Fruit fly (Drosophila melanogaster) whole organism, embryonic: Measurements from ENCODE around the gene PolA1.
A peak's percentile ranks its signal among the peaks of the same experiment; 100 is the strongest.

ENCODE experiments used
- Aef1 ChIP-seq: fragments of 200-800 bp; sonication (Bioruptor generic); IDR thresholded peaks from 3 replicates; pipeline ENCODE4 v1.3.6; 2022; ENCODE audit warnings: missing biosample characterization, missing genetic modification characterization
- Atf6 ChIP-seq: fragments of 200-800 bp; sonication (Bioruptor generic); IDR thresholded peaks from 2 replicates; pipeline ENCODE4 v1.3.6; 2022; ENCODE audit warnings: missing biosample characterization, missing genetic modification characterization
- BtbVII ChIP-seq: fragments of 200-800 bp; sonication (Bioruptor generic); optimal IDR thresholded peaks from 3 replicates; lab custom pipeline; 2017; ENCODE audit warnings: missing biosample characterization, mild to moderate bottlenecking, missing genetic modification characterization
- CG10979 ChIP-seq: fragments of 200-800 bp; sonication (Bioruptor generic); optimal IDR thresholded peaks from 2 replicates; lab custom pipeline; 2018; ENCODE audit warnings: missing biosample characterization, mild to moderate bottlenecking, missing genetic modification characterization, moderate library complexity
- CG11560 ChIP-seq: fragments of 200-800 bp; sonication (Bioruptor generic); IDR thresholded peaks from 3 replicates; pipeline ENCODE4 v1.3.6; 2022; ENCODE audit warnings: missing biosample characterization, missing genetic modification characterization
- CG12744 ChIP-seq: fragments of 200-800 bp; sonication (Bioruptor generic); optimal IDR thresholded peaks from 2 replicates; lab custom pipeline; 2016; ENCODE audit warnings: missing biosample characterization, missing genetic modification characterization
- CG13775 ChIP-seq: fragments of 200-800 bp; sonication (Bioruptor generic); optimal IDR thresholded peaks from 3 replicates; lab custom pipeline; 2017; ENCODE audit warnings: missing biosample characterization, mild to moderate bottlenecking, missing genetic modification characterization
- CG14014 ChIP-seq: fragments of 200-800 bp; sonication (Bioruptor generic); IDR thresholded peaks from 2 replicates; pipeline ENCODE4 v1.3.6; 2022; ENCODE audit warnings: missing biosample characterization, missing genetic modification characterization
- CG14710 ChIP-seq: fragments of 200-800 bp; sonication (Bioruptor generic); optimal IDR thresholded peaks from 3 replicates; lab custom pipeline; 2019; ENCODE audit warnings: missing biosample characterization, mild to moderate bottlenecking, missing genetic modification characterization, moderate library complexity
- CG1647 ChIP-seq: fragments of 200-800 bp; sonication (Bioruptor generic); optimal IDR thresholded peaks from 3 replicates; lab custom pipeline; 2016; ENCODE audit warnings: missing biosample characterization, missing genetic modification characterization
- CG17385 ChIP-seq: fragments of 200-800 bp; sonication (Bioruptor generic); optimal IDR thresholded peaks from 3 replicates; lab custom pipeline; 2018; ENCODE audit warnings: missing biosample characterization, mild to moderate bottlenecking, missing genetic modification characterization
- CG17802 ChIP-seq: fragments of 200-800 bp; sonication (Bioruptor generic); optimal IDR thresholded peaks from 2 replicates; lab custom pipeline; 2018; ENCODE audit warnings: missing biosample characterization, mild to moderate bottlenecking, missing genetic modification characterization, moderate library complexity
- CG18262 ChIP-seq: fragments of 200-800 bp; optimal IDR thresholded peaks from 3 replicates; lab custom pipeline; 2019; ENCODE audit warnings: missing biosample characterization, mild to moderate bottlenecking, missing genetic modification characterization, moderate library complexity
- CG18764 ChIP-seq: fragments of 200-800 bp; sonication (Bioruptor generic); optimal IDR thresholded peaks from 3 replicates; lab custom pipeline; 2016; ENCODE audit warnings: missing biosample characterization, missing genetic modification characterization
- CG2120 ChIP-seq: fragments of 200-800 bp; sonication (Bioruptor generic); optimal IDR thresholded peaks from 3 replicates; lab custom pipeline; 2016; ENCODE audit warnings: missing biosample characterization, missing genetic modification characterization
- CG31365 ChIP-seq: fragments of 200-800 bp; sonication (Bioruptor generic); optimal IDR thresholded peaks from 2 replicates; lab custom pipeline; 2018; ENCODE audit warnings: missing biosample characterization, mild to moderate bottlenecking, missing genetic modification characterization
- CG3995 ChIP-seq: fragments of 200-800 bp; sonication (Bioruptor generic); optimal IDR thresholded peaks from 3 replicates; lab custom pipeline; 2016; ENCODE audit warnings: missing biosample characterization, missing genetic modification characterization
- CG43689 ChIP-seq: fragments of 200-800 bp; sonication (Bioruptor generic); IDR thresholded peaks from 2 replicates; pipeline ENCODE4 v1.3.6; 2022; ENCODE audit warnings: missing biosample characterization, missing genetic modification characterization
- CG4730 ChIP-seq: fragments of 200-800 bp; sonication (Bioruptor generic); IDR thresholded peaks from 2 replicates; pipeline ENCODE4 v1.3.6; 2022; ENCODE audit warnings: missing biosample characterization, missing genetic modification characterization
- CG6254 ChIP-seq: fragments of 200-800 bp; sonication (Bioruptor generic); optimal IDR thresholded peaks from 3 replicates; lab custom pipeline; 2017; ENCODE audit warnings: mild to moderate bottlenecking, missing biosample characterization, missing genetic modification reagents, missing genetic modification characterization
- CG9437 ChIP-seq: fragments of 200-800 bp; sonication (Bioruptor generic); optimal IDR thresholded peaks from 2 replicates; lab custom pipeline; 2018; ENCODE audit warnings: missing biosample characterization, mild to moderate bottlenecking, missing genetic modification characterization
- CkIIα-i1 ChIP-seq: fragments of 200-800 bp; sonication (Bioruptor generic); IDR thresholded peaks from 2 replicates; pipeline ENCODE4 v1.3.6; 2022; ENCODE audit warnings: missing biosample characterization, missing genetic modification characterization
- Fer3 ChIP-seq: fragments of 200-800 bp; sonication (Bioruptor generic); optimal IDR thresholded peaks from 2 replicates; lab custom pipeline; 2018; ENCODE audit warnings: missing biosample characterization, mild to moderate bottlenecking, missing genetic modification characterization, moderate library complexity
- H2.0 ChIP-seq: fragments of 200-800 bp; sonication (Bioruptor generic); IDR thresholded peaks from 2 replicates; pipeline ENCODE4 v1.3.6; 2022; ENCODE audit warnings: missing biosample characterization, missing genetic modification characterization
- HmgZ ChIP-seq: fragments of 200-800 bp; sonication (Bioruptor generic); optimal IDR thresholded peaks from 2 replicates; lab custom pipeline; 2018; ENCODE audit warnings: missing biosample characterization, mild to moderate bottlenecking, missing genetic modification characterization
- MESR4 ChIP-seq: fragments of 200-800 bp; sonication (Bioruptor generic); optimal IDR thresholded peaks from 2 replicates; lab custom pipeline; 2018; ENCODE audit warnings: missing biosample characterization, mild to moderate bottlenecking, missing genetic modification characterization, moderate library complexity
- Mad ChIP-seq: fragments of 200-800 bp; sonication (Bioruptor generic); optimal IDR thresholded peaks from 2 replicates; lab custom pipeline; 2016; ENCODE audit warnings: missing biosample characterization, missing genetic modification characterization
- NFAT ChIP-seq: fragments of 200-800 bp; sonication (Bioruptor generic); IDR thresholded peaks from 2 replicates; pipeline ENCODE4 v1.3.6; 2022; ENCODE audit warnings: missing biosample characterization, missing genetic modification characterization
- PHDP ChIP-seq: fragments of 200-800 bp; sonication (Bioruptor generic); optimal IDR thresholded peaks from 3 replicates; lab custom pipeline; 2018; ENCODE audit warnings: missing biosample characterization, mild to moderate bottlenecking, missing genetic modification characterization, moderate library complexity
- Taf1 ChIP-seq: fragments of 200-800 bp; sonication (Bioruptor generic); IDR thresholded peaks from 2 replicates; pipeline ENCODE4 v1.3.6; 2022; ENCODE audit warnings: missing biosample characterization, missing genetic modification characterization
- ac ChIP-seq: fragments of 200-800 bp; sonication (Bioruptor generic); optimal IDR thresholded peaks from 3 replicates; lab custom pipeline; 2017; ENCODE audit warnings: missing biosample characterization, mild to moderate bottlenecking, missing genetic modification characterization
- bigmax ChIP-seq: fragments of 200-800 bp; sonication (Bioruptor generic); optimal IDR thresholded peaks from 2 replicates; lab custom pipeline; 2018; ENCODE audit warnings: missing biosample characterization, mild to moderate bottlenecking, missing genetic modification characterization
- croc ChIP-seq: fragments of 200-800 bp; sonication (Bioruptor generic); conservative IDR thresholded peaks from 3 replicates; pipeline ENCODE4 v1.3.6; 2022; ENCODE audit warnings: missing biosample characterization, missing genetic modification characterization
- jing ChIP-seq: fragments of 200-800 bp; sonication (Bioruptor generic); optimal IDR thresholded peaks from 2 replicates; lab custom pipeline; 2018; ENCODE audit warnings: missing biosample characterization, mild to moderate bottlenecking, missing genetic modification characterization
- kah ChIP-seq: fragments of 200-800 bp; sonication (Bioruptor generic); optimal IDR thresholded peaks from 2 replicates; lab custom pipeline; 2018; ENCODE audit warnings: missing biosample characterization, mild to moderate bottlenecking, missing genetic modification characterization
- lilli ChIP-seq: fragments of 200-800 bp; sonication (Bioruptor generic); optimal IDR thresholded peaks from 3 replicates; lab custom pipeline; 2016; ENCODE audit warnings: missing biosample characterization, missing genetic modification characterization
- lola ChIP-seq, 3 experiments: fragments of >200 bp in 2 of 3; fragments of 200-800 bp in 1 of 3; sonication (Bioruptor generic) in 1 of 3; optimal IDR thresholded peaks; 2 replicates each; lab custom pipeline; 2017 to 2019; ENCODE audit warnings: missing biosample characterization in 3 of 3, missing genetic modification characterization in 3 of 3, mild to moderate bottlenecking in 1 of 3, moderate library complexity in 1 of 3
- maf-S ChIP-seq: fragments of 200-800 bp; sonication (Bioruptor generic); optimal IDR thresholded peaks from 2 replicates; lab custom pipeline; 2016; ENCODE audit warnings: missing biosample characterization, missing genetic modification characterization
- mirr ChIP-seq: fragments of 200-800 bp; sonication (Bioruptor generic); optimal IDR thresholded peaks from 3 replicates; lab custom pipeline; 2018; ENCODE audit warnings: missing biosample characterization, mild to moderate bottlenecking, missing genetic modification characterization
- p53 ChIP-seq: fragments of 200-800 bp; sonication (Bioruptor generic); optimal IDR thresholded peaks from 2 replicates; lab custom pipeline; 2016; ENCODE audit warnings: missing biosample characterization, missing genetic modification characterization
- prd ChIP-seq, 3 experiments: fragments of >200 bp in 2 of 3; fragments of 200-800 bp in 1 of 3; sonication (Bioruptor generic) in 1 of 3; optimal IDR thresholded peaks in 2 of 3; IDR thresholded peaks in 1 of 3; 2 replicates in 2 of 3; 3 replicates in 1 of 3; pipeline versions ENCODE4 v1.3.6 to Lab custom; 2017 to 2022; ENCODE audit warnings: missing biosample characterization in 1 of 3, missing genetic modification characterization in 1 of 3
- ranshi ChIP-seq: fragments of 200-800 bp; sonication (Bioruptor generic); IDR thresholded peaks from 2 replicates; pipeline ENCODE4 v1.3.6; 2022; ENCODE audit warnings: missing biosample characterization, missing genetic modification characterization
- row ChIP-seq: fragments of 200-800 bp; sonication (Bioruptor generic); IDR thresholded peaks from 3 replicates; pipeline ENCODE4 v1.3.6; 2022; ENCODE audit warnings: missing biosample characterization, missing genetic modification characterization
- scrt ChIP-seq: fragments of 200-800 bp; sonication (Bioruptor generic); optimal IDR thresholded peaks from 2 replicates; lab custom pipeline; 2018; ENCODE audit warnings: missing biosample characterization, mild to moderate bottlenecking, missing genetic modification characterization, moderate library complexity
- shn ChIP-seq: fragments of 200-800 bp; sonication (Bioruptor generic); optimal IDR thresholded peaks from 3 replicates; lab custom pipeline; 2016; ENCODE audit warnings: missing biosample characterization, missing genetic modification characterization
- ssp ChIP-seq: fragments of 200-800 bp; sonication (Bioruptor generic); IDR thresholded peaks from 2 replicates; pipeline ENCODE4 v1.3.6; 2022; ENCODE audit warnings: missing biosample characterization, missing genetic modification characterization
- toy ChIP-seq: fragments of 200-800 bp; sonication (Bioruptor generic); IDR thresholded peaks from 2 replicates; pipeline ENCODE4 v1.3.6; 2022; ENCODE audit warnings: missing biosample characterization, missing genetic modification characterization
- trem ChIP-seq: fragments of 200-800 bp; optimal IDR thresholded peaks from 3 replicates; lab custom pipeline; 2019; ENCODE audit warnings: missing biosample characterization, mild to moderate bottlenecking, missing genetic modification characterization, moderate library complexity
- twi ChIP-seq: fragments of 200-800 bp; optimal IDR thresholded peaks from 2 replicates; lab custom pipeline; 2019; ENCODE audit warnings: missing biosample characterization, mild to moderate bottlenecking, missing genetic modification characterization, moderate library complexity
- vfl ChIP-seq: fragments of 200-800 bp; sonication (Bioruptor generic); optimal IDR thresholded peaks from 2 replicates; lab custom pipeline; 2016; ENCODE audit warnings: missing biosample characterization, missing genetic modification characterization
- wek ChIP-seq: fragments of 200-800 bp; sonication (Bioruptor generic); optimal IDR thresholded peaks from 3 replicates; lab custom pipeline; 2018; ENCODE audit warnings: missing biosample characterization, mild to moderate bottlenecking, missing genetic modification characterization, moderate library complexity
- zfh1 ChIP-seq: fragments of 200-800 bp; sonication (Bioruptor generic); IDR thresholded peaks from 3 replicates; pipeline ENCODE4 v1.3.6; 2022; ENCODE audit warnings: missing biosample characterization, missing genetic modification characterization

Gene PolA1

dm6 chr3R:21660659-21661126 lies 10.9 kb downstream of the PolA1 start, which contains the start of gene E2f1 (continued):
- TF ChIP-seq CG3995 (GFP tag; lab: Kevin White, UChicago) (no peak), CG13775 (GFP tag; lab: Kevin White, UChicago) (peak; percentile 21), Mad (no peak), CG17385 (GFP tag; lab: Kevin White, UChicago) (no peak), Taf1 (GFP tag; lab: Robert Waterston, UW) (no peak), Fer3 (no peak), scrt (GFP tag; lab: Kevin White, UChicago) (peak; percentile 18), CG1647 (no peak), prd (optimal IDR thresholded peaks at IDR 0.05; lab: Kevin White, UChicago) (no peak), prd (GFP tag; IDR thresholded peaks at IDR 0.05; lab: Robert Waterston, UW) (no peak), H2.0 (GFP tag; lab: Robert Waterston, UW) (no peak), mirr (GFP tag; lab: Kevin White, UChicago) (no peak), ac (GFP tag; lab: Kevin White, UChicago) (peak; percentile 3), ranshi (GFP tag; lab: Robert Waterston, UW) (no peak), kah (GFP tag; lab: Kevin White, UChicago) (peak; percentile 58), jing (GFP tag; lab: Kevin White, UChicago) (no peak), CG18262 (no peak), CG6254 (no peak), ssp (GFP tag; lab: Robert Waterston, UW) (no peak), lilli (no peak), trem (tag; lab: Kevin White, UChicago) (peak; percentile 57), CG11560 (tag; lab: Robert Waterston, UW) (no peak), CG31365 (no peak), CG17802 (tag; lab: Kevin White, UChicago) (no peak), NFAT (GFP tag; lab: Robert Waterston, UW) (no peak), CG10979 (tag; lab: Kevin White, UChicago) (no peak), CG2120 (GFP tag; lab: Kevin White, UChicago) (no peak), shn (GFP tag; lab: Kevin White, UChicago) (no peak), toy (GFP tag; lab: Robert Waterston, UW) (no peak), bigmax (GFP tag; lab: Kevin White, UChicago) (no peak), MESR4 (GFP tag; lab: Kevin White, UChicago) (peak; percentile 13), lola (GFP tag; optimal IDR thresholded peaks at IDR 0.05; lab: Kevin White, UChicago) (no peak), CG4730 (GFP tag; lab: Robert Waterston, UW) (no peak), HmgZ (peak; percentile 54), PHDP (tag; lab: Kevin White, UChicago) (peak; percentile 33), row (GFP tag; lab: Robert Waterston, UW) (peak; percentile 29; the same call in 1 of the 3 replicates), CkIIα-i1 (GFP tag; lab: Robert Waterston, UW) (no peak), wek (GFP tag; lab: Kevin White, UChicago) (no peak), CG14710 (tag; lab: Kevin White, UChicago) (peak; percentile 46), zfh1 (GFP tag; lab: Robert Waterston, UW) (no peak), CG9437 (GFP tag; lab: Kevin White, UChicago) (no peak), CG14014 (GFP tag; lab: Robert Waterston, UW) (no peak), croc (GFP tag; lab: Robert Waterston, UW) (no peak), p53 (GFP tag; lab: Kevin White, UChicago) (no peak), vfl (GFP tag; lab: Kevin White, UChicago) (no peak), Aef1 (GFP tag; lab: Robert Waterston, UW) (no peak), CG43689 (GFP tag; lab: Robert Waterston, UW) (no peak), twi (peak; percentile 77), Atf6 (GFP tag; lab: Robert Waterston, UW) (no peak), CG12744 (GFP tag; lab: Kevin White, UChicago) (no peak), CG18764 (GFP tag; lab: Kevin White, UChicago) (no peak), BtbVII (no peak), maf-S (GFP tag; lab: Kevin White, UChicago) (no peak)
